Fruit fly (Drosophila melanogaster): ENCODE results near the gene knrl.

- TF ChIP-seq psq (GFP tag; optimal IDR thresholded peaks at IDR 0.05) (no peak), GATAd (GFP tag; optimal IDR thresholded peaks at IDR 0.05) (no peak), pan (optimal IDR thresholded peaks at IDR 0.05) (no peak), Jra (GFP tag; optimal IDR thresholded peaks at IDR 0.05) (no peak), dl (GFP tag; optimal IDR thresholded peaks at IDR 0.05; ENCODE audit: insufficient read depth in 1 of 2, partially characterized antibody in 2 of 2) (no peak), tai (GFP tag; optimal IDR thresholded peaks at IDR 0.05) (no peak), Rel (GFP tag; optimal IDR thresholded peaks at IDR 0.05) (no peak), Rel (tag; optimal IDR thresholded peaks at IDR 0.05) (no peak), sage (GFP tag; optimal IDR thresholded peaks at IDR 0.05) (no peak), HLH106 (tag; optimal IDR thresholded peaks at IDR 0.05) (no peak), Dfd (GFP tag; optimal IDR thresholded peaks at IDR 0.05) (no peak), Mio (GFP tag; optimal IDR thresholded peaks at IDR 0.05) (no peak), OdsH (GFP tag; optimal IDR thresholded peaks at IDR 0.05) (no peak), N (GFP tag; optimal IDR thresholded peaks at IDR 0.05) (no peak), Abd-B (GFP tag; optimal IDR thresholded peaks at IDR 0.05) (no peak)
Measured at dm6 chr3L:20631836-20632235, 11.4 kb upstream of the knrl start.

Data from whole organism, wandering third instar larva.